Fruit fly (Drosophila melanogaster) whole organism, prepupa: ENCODE results near the gene CG32152.
A peak's percentile ranks its signal among the peaks of the same experiment; 100 is the strongest.

ENCODE experiments used
- Blimp-1 ChIP-seq: fragments of 200-800 bp; sonication (Bioruptor generic); optimal IDR thresholded peaks from 3 replicates; lab custom pipeline; 2017; ENCODE audit warnings: missing biosample characterization, missing genetic modification characterization, mild to moderate bottlenecking, moderate library complexity, missing genetic modification reagents
- CG10631 ChIP-seq: fragments of 200-800 bp; sonication (Bioruptor generic); optimal IDR thresholded peaks from 2 replicates; lab custom pipeline; 2016; ENCODE audit warnings: missing biosample characterization, missing genetic modification characterization
- CG10669 ChIP-seq: fragments of 200-800 bp; sonication (Bioruptor generic); optimal IDR thresholded peaks from 3 replicates; lab custom pipeline; 2018; ENCODE audit warnings: missing biosample characterization, mild to moderate bottlenecking, missing genetic modification characterization, moderate library complexity
- CG11294 ChIP-seq: fragments of 200-800 bp; sonication (Bioruptor generic); IDR thresholded peaks from 2 replicates; pipeline ENCODE4 v1.3.6; 2022; ENCODE audit warnings: missing biosample characterization, missing genetic modification characterization
- CG11902 ChIP-seq: fragments of 200-800 bp; sonication (Bioruptor generic); optimal IDR thresholded peaks from 3 replicates; lab custom pipeline; 2016; ENCODE audit warnings: missing biosample characterization, missing genetic modification characterization
- CG1621 ChIP-seq: fragments of 200-800 bp; sonication (Bioruptor generic); optimal IDR thresholded peaks from 3 replicates; lab custom pipeline; 2018; ENCODE audit warnings: missing biosample characterization, mild to moderate bottlenecking, missing genetic modification characterization
- CG16779 ChIP-seq: fragments of 200-800 bp; sonication (Bioruptor generic); optimal IDR thresholded peaks from 3 replicates; lab custom pipeline; 2017; ENCODE audit warnings: missing biosample characterization, mild to moderate bottlenecking, missing genetic modification characterization
- CG3032 ChIP-seq: fragments of 200-800 bp; optimal IDR thresholded peaks from 2 replicates; lab custom pipeline; 2019; ENCODE audit warnings: missing biosample characterization, mild to moderate bottlenecking, missing genetic modification characterization, moderate library complexity
- CG31627 ChIP-seq: fragments of 200-800 bp; sonication (Bioruptor generic); optimal IDR thresholded peaks from 3 replicates; lab custom pipeline; 2016; ENCODE audit warnings: missing biosample characterization, missing genetic modification characterization
- CG32006 ChIP-seq: fragments of 200-800 bp; sonication (Bioruptor generic); optimal IDR thresholded peaks from 3 replicates; lab custom pipeline; 2017; ENCODE audit warnings: missing biosample characterization, mild to moderate bottlenecking, missing genetic modification characterization
- CG34406 ChIP-seq: fragments of 200-800 bp; sonication (Bioruptor generic); optimal IDR thresholded peaks from 3 replicates; lab custom pipeline; 2016; ENCODE audit warnings: missing biosample characterization, missing genetic modification characterization
- CG3919 ChIP-seq: fragments of 200-800 bp; sonication (Bioruptor generic); optimal IDR thresholded peaks from 3 replicates; lab custom pipeline; 2016; ENCODE audit warnings: missing biosample characterization, missing genetic modification characterization
- CG4318 ChIP-seq: fragments of 200-800 bp; sonication (Bioruptor generic); optimal IDR thresholded peaks from 3 replicates; lab custom pipeline; 2017; ENCODE audit warnings: missing biosample characterization, mild to moderate bottlenecking, missing genetic modification characterization
- CG6163 ChIP-seq: fragments of 200-800 bp; sonication (Bioruptor generic); IDR thresholded peaks from 3 replicates; pipeline ENCODE4 v1.3.6; 2022; ENCODE audit warnings: missing biosample characterization, missing genetic modification characterization
- CG6276 ChIP-seq: fragments of 200-800 bp; sonication (Bioruptor generic); optimal IDR thresholded peaks from 2 replicates; lab custom pipeline; 2017; ENCODE audit warnings: missing biosample characterization, mild to moderate bottlenecking, missing genetic modification characterization
- CG6792 ChIP-seq: fragments of 200-800 bp; sonication (Bioruptor generic); optimal IDR thresholded peaks from 3 replicates; lab custom pipeline; 2016; ENCODE audit warnings: missing biosample characterization, missing genetic modification characterization
- CG6808 ChIP-seq: fragments of 200-800 bp; sonication (Bioruptor generic); optimal IDR thresholded peaks from 3 replicates; lab custom pipeline; 2017; ENCODE audit warnings: missing biosample characterization, missing genetic modification characterization, mild to moderate bottlenecking, moderate library complexity, missing genetic modification reagents
- CG6854 ChIP-seq: fragments of 200-800 bp; sonication (Bioruptor generic); optimal IDR thresholded peaks from 2 replicates; lab custom pipeline; 2017; ENCODE audit warnings: missing biosample characterization, mild to moderate bottlenecking, missing genetic modification characterization
- CG7368 ChIP-seq: fragments of 200-800 bp; sonication (Bioruptor generic); optimal IDR thresholded peaks from 3 replicates; lab custom pipeline; 2016; ENCODE audit warnings: missing biosample characterization, missing genetic modification characterization
- CG8119 ChIP-seq: fragments of 200-800 bp; sonication (Bioruptor generic); IDR thresholded peaks from 3 replicates; pipeline ENCODE4 v1.3.6; 2022; ENCODE audit warnings: missing biosample characterization, missing genetic modification characterization
- CG8319 ChIP-seq: fragments of 200-800 bp; sonication (Bioruptor generic); optimal IDR thresholded peaks from 3 replicates; lab custom pipeline; 2016; ENCODE audit warnings: missing biosample characterization, missing genetic modification characterization
- CG8632 ChIP-seq: fragments of 200-800 bp; sonication (Bioruptor generic); optimal IDR thresholded peaks from 3 replicates; lab custom pipeline; 2016; ENCODE audit warnings: missing biosample characterization, missing genetic modification characterization
- CG9139 ChIP-seq: fragments of 200-800 bp; sonication (Bioruptor generic); optimal IDR thresholded peaks from 3 replicates; lab custom pipeline; 2017; ENCODE audit warnings: missing biosample characterization, mild to moderate bottlenecking, missing genetic modification characterization
- Eip75B ChIP-seq: fragments of 200-800 bp; sonication (Bioruptor generic); optimal IDR thresholded peaks from 3 replicates; lab custom pipeline; 2016; ENCODE audit warnings: missing biosample characterization, missing genetic modification characterization
- Eip78C ChIP-seq: fragments of 200-800 bp; sonication (Bioruptor generic); peaks from one replicate; lab custom pipeline; 2016; ENCODE audit warnings: missing biosample characterization, missing genetic modification characterization
- Eip93F ChIP-seq: fragments of 200-800 bp; sonication (Bioruptor generic); optimal IDR thresholded peaks from 2 replicates; lab custom pipeline; 2016; ENCODE audit warnings: missing biosample characterization, mild to moderate bottlenecking, missing genetic modification characterization
- Ets21C ChIP-seq: fragments of 200-800 bp; sonication (Bioruptor generic); optimal IDR thresholded peaks from 3 replicates; lab custom pipeline; 2016; ENCODE audit warnings: missing biosample characterization, missing genetic modification characterization
- Ets96B ChIP-seq: fragments of 200-800 bp; optimal IDR thresholded peaks from 2 replicates; lab custom pipeline; 2019; ENCODE audit warnings: missing biosample characterization, mild to moderate bottlenecking, missing genetic modification characterization, moderate library complexity
- Hr38 ChIP-seq: sonication (Bioruptor generic); optimal IDR thresholded peaks from 2 replicates; lab custom pipeline; 2016; ENCODE audit warnings: missing biosample characterization, missing genetic modification characterization
- Met ChIP-seq: fragments of 200-800 bp; sonication (Bioruptor generic); optimal IDR thresholded peaks from 3 replicates; lab custom pipeline; 2016; ENCODE audit warnings: missing biosample characterization, missing genetic modification characterization
- OdsH ChIP-seq: fragments of 200-800 bp; sonication (Bioruptor generic); optimal IDR thresholded peaks from 3 replicates; lab custom pipeline; 2016; ENCODE audit warnings: missing biosample characterization, missing genetic modification characterization
- Smox ChIP-seq: fragments of 200-800 bp; sonication (Bioruptor generic); optimal IDR thresholded peaks from 3 replicates; lab custom pipeline; 2016; ENCODE audit warnings: missing biosample characterization, missing genetic modification characterization
- Sox102F ChIP-seq: fragments of 200-800 bp; sonication (Bioruptor generic); optimal IDR thresholded peaks from 2 replicates; lab custom pipeline; 2016; ENCODE audit warnings: missing biosample characterization, mild to moderate bottlenecking, missing genetic modification characterization
- Sox14 ChIP-seq: fragments of 200-800 bp; sonication (Bioruptor generic); optimal IDR thresholded peaks from 3 replicates; lab custom pipeline; 2016; ENCODE audit warnings: missing biosample characterization, missing genetic modification characterization
- Sox15 ChIP-seq: fragments of 200-800 bp; sonication (Bioruptor generic); optimal IDR thresholded peaks from 3 replicates; lab custom pipeline; 2016; ENCODE audit warnings: missing biosample characterization, missing genetic modification characterization
- achi ChIP-seq: fragments of 200-800 bp; sonication (Bioruptor generic); optimal IDR thresholded peaks from 3 replicates; lab custom pipeline; 2016; ENCODE audit warnings: missing biosample characterization, missing genetic modification characterization
- acj6 ChIP-seq: fragments of 200-800 bp; sonication (Bioruptor generic); optimal IDR thresholded peaks from 3 replicates; lab custom pipeline; 2016; ENCODE audit warnings: missing biosample characterization, missing genetic modification characterization
- cyc ChIP-seq: fragments of 200-800 bp; sonication (Bioruptor generic); optimal IDR thresholded peaks from 3 replicates; lab custom pipeline; 2016; ENCODE audit warnings: missing biosample characterization, missing genetic modification characterization
- dsx ChIP-seq: fragments of 200-800 bp; optimal IDR thresholded peaks from 3 replicates; lab custom pipeline; 2019; ENCODE audit warnings: missing biosample characterization, mild to moderate bottlenecking, missing genetic modification characterization, moderate library complexity; ENCODE audit not compliant: poor library complexity, severe bottlenecking
- esn ChIP-seq: fragments of 200-800 bp; sonication (Bioruptor generic); optimal IDR thresholded peaks from 2 replicates; lab custom pipeline; 2016; ENCODE audit warnings: missing biosample characterization, mild to moderate bottlenecking, missing genetic modification characterization, moderate library complexity
- fd59A ChIP-seq: fragments of 200-800 bp; sonication (Bioruptor generic); optimal IDR thresholded peaks from 2 replicates; lab custom pipeline; 2017; ENCODE audit warnings: missing biosample characterization, mild to moderate bottlenecking, missing genetic modification characterization, missing genetic modification reagents
- fd85E ChIP-seq: fragments of 200-800 bp; sonication (Bioruptor generic); optimal IDR thresholded peaks from 3 replicates; lab custom pipeline; 2016; ENCODE audit warnings: missing biosample characterization, missing genetic modification characterization
- fkh ChIP-seq: fragments of 200-800 bp; sonication (Bioruptor generic); optimal IDR thresholded peaks from 3 replicates; lab custom pipeline; 2017; ENCODE audit warnings: missing biosample characterization, mild to moderate bottlenecking, missing genetic modification characterization, moderate library complexity
- lz ChIP-seq: fragments of 200-800 bp; sonication (Bioruptor generic); optimal IDR thresholded peaks from 3 replicates; lab custom pipeline; 2016; ENCODE audit warnings: missing biosample characterization, missing genetic modification characterization
- pdm3 ChIP-seq: fragments of 200-800 bp; sonication (Bioruptor generic); optimal IDR thresholded peaks from 3 replicates; lab custom pipeline; 2016; ENCODE audit warnings: missing biosample characterization, missing genetic modification characterization
- salr ChIP-seq, 2 experiments: fragments of 200-800 bp; sonication (Bioruptor generic); optimal IDR thresholded peaks; 3 replicates each; lab custom pipeline; 2016 to 2018; ENCODE audit warnings: missing biosample characterization in 2 of 2, missing genetic modification characterization in 2 of 2, mild to moderate bottlenecking in 1 of 2
- spab ChIP-seq: fragments of 200-800 bp; sonication (Bioruptor generic); optimal IDR thresholded peaks from 2 replicates; lab custom pipeline; 2017; ENCODE audit warnings: missing biosample characterization, mild to moderate bottlenecking, missing genetic modification characterization, missing genetic modification reagents
- ss ChIP-seq, 2 experiments: fragments of 200-800 bp; sonication (Bioruptor generic); optimal IDR thresholded peaks; 2 replicates in 1 of 2; 3 replicates in 1 of 2; lab custom pipeline; 2017 to 2018; ENCODE audit warnings: mild to moderate bottlenecking in 2 of 2, missing biosample characterization in 2 of 2, missing genetic modification characterization in 2 of 2, moderate library complexity in 1 of 2
- svp ChIP-seq: fragments of 200-800 bp; sonication (Bioruptor generic); peaks from one replicate; lab custom pipeline; 2016; ENCODE audit warnings: missing biosample characterization, missing genetic modification characterization
- topi ChIP-seq: fragments of 200-800 bp; sonication (Bioruptor generic); optimal IDR thresholded peaks from 3 replicates; lab custom pipeline; 2016; ENCODE audit warnings: missing biosample characterization, missing genetic modification characterization
- vri ChIP-seq: fragments of 200-800 bp; sonication (Bioruptor generic); optimal IDR thresholded peaks from 3 replicates; lab custom pipeline; 2016; ENCODE audit warnings: missing biosample characterization, mild to moderate bottlenecking, missing genetic modification characterization

CG32152 gene

DNA sequence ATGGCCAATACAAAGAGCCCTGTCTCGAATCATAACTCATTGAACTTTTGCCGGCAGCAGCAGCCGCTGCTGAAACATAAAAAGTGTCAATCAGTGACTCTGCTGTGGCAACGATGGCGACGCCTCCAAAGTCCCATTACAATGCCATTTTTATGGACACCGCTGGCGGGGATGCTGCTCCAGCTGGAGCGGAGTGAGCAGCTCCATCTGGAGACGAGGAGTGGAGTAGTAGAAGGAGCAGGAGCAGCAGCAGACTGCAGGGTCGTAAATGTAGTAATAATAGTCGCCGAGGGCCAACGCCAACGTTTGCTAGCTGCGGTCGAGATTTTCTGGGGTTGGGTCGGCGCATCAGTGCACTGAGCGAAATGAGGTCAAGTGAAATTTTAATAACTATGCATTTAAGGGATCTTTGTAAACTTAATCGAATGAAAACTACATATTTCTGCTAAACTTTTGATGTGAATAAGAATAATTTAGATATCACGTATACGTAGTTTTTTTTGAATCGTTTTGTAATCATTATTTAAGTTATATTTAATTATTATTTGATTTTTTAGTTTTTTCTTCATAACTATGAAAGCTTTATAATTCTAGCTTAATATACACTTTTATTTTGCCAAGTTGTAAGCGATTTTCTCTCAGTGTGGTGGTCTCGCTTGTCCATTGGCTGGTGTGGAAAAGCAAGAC, 24.8 kb upstream of the CG32152 start:
- TF ChIP-seq Hr38 (GFP tag; lab: Kevin White, UChicago) (no peak), lz (GFP tag; lab: Kevin White, UChicago) (no peak), salr (GFP tag; optimal IDR thresholded peaks at IDR 0.05; lab: Kevin White, UChicago) (peak in 1 of 2 experiments; percentile 39), CG11902 (GFP tag; lab: Kevin White, UChicago) (no peak), CG8319 (GFP tag; lab: Kevin White, UChicago) (no peak), fd59A (GFP tag; lab: Kevin White, UChicago) (no peak), CG8119 (GFP tag; lab: Robert Waterston, UW) (no peak), fkh (GFP tag; lab: Kevin White, UChicago) (no peak), CG7368 (GFP tag; lab: Kevin White, UChicago) (peak; percentile 6), CG1621 (no peak), topi (GFP tag; lab: Kevin White, UChicago) (no peak), CG3032 (tag; lab: Kevin White, UChicago) (peak; percentile 61), Smox (GFP tag; lab: Kevin White, UChicago) (no peak), fd85E (GFP tag; lab: Kevin White, UChicago) (no peak), CG16779 (tag; lab: Kevin White, UChicago) (no peak), CG11294 (GFP tag; lab: Robert Waterston, UW) (no peak), Eip78C (peak; percentile 46), CG8632 (GFP tag; lab: Kevin White, UChicago) (no peak), CG6163 (GFP tag; lab: Robert Waterston, UW) (no peak), Sox15 (GFP tag; lab: Kevin White, UChicago) (no peak), CG9139 (GFP tag; lab: Kevin White, UChicago) (no peak), vri (no peak), Sox102F (GFP tag; lab: Kevin White, UChicago) (no peak), Sox14 (GFP tag; lab: Kevin White, UChicago) (no peak), ss (GFP tag; optimal IDR thresholded peaks at IDR 0.05; lab: Kevin White, UChicago) (peak in 1 of 2 experiments; percentile 43), Blimp-1 (GFP tag; lab: Kevin White, UChicago) (no peak), CG32006 (GFP tag; lab: Kevin White, UChicago) (peak; percentile 46), achi (peak; percentile 40), acj6 (GFP tag; lab: Kevin White, UChicago) (peak; percentile 4), CG4318 (GFP tag; lab: Kevin White, UChicago) (no peak), pdm3 (peak; percentile 2), CG6808 (peak; percentile 21), Met (GFP tag; lab: Kevin White, UChicago) (no peak), Eip75B (GFP tag; lab: Kevin White, UChicago) (no peak), esn (GFP tag; lab: Kevin White, UChicago) (no peak), CG10631 (GFP tag; lab: Kevin White, UChicago) (peak; percentile 40), CG6854 (GFP tag; lab: Kevin White, UChicago) (no peak), OdsH (peak; percentile 23), CG10669 (peak; percentile 16), Ets96B (tag; lab: Kevin White, UChicago) (peak; percentile 60), cyc (GFP tag; lab: Kevin White, UChicago) (no peak), Ets21C (no peak), spab (GFP tag; lab: Kevin White, UChicago) (peak; percentile 51), CG3919 (GFP tag; lab: Kevin White, UChicago) (peak; percentile 46), svp (GFP tag; lab: Kevin White, UChicago) (no peak), dsx (peak; percentile 36), Eip93F (GFP tag; lab: Kevin White, UChicago) (no peak), CG6792 (no peak), CG31627 (GFP tag; lab: Kevin White, UChicago) (no peak), CG6276 (GFP tag; lab: Kevin White, UChicago) (no peak), CG34406 (GFP tag; lab: Kevin White, UChicago) (peak; percentile 26)
